Fruit fly (Drosophila melanogaster): Measurements from ENCODE around the gene CG1116.

The CG1116 gene

dm6 chr3R:5263311-5264250 lies 44.1 kb downstream of the CG1116 start (continued):
- TF ChIP-seq ssp (GFP tag; IDR thresholded peaks at IDR 0.05) (peak; percentile 65), trh (GFP tag; optimal IDR thresholded peaks at IDR 0.05) (peak; percentile 20), onecut (GFP tag; IDR thresholded peaks at IDR 0.05) (no peak; the same call in none of the 2 replicates), CG4707 (GFP tag; optimal IDR thresholded peaks at IDR 0.05) (peak; percentile 35), bab2 (GFP tag; optimal IDR thresholded peaks at IDR 0.05) (no peak), ham (GFP tag; IDR thresholded peaks at IDR 0.05) (no peak; the same call in 1 of the 2 replicates), CG2129 (GFP tag; IDR thresholded peaks at IDR 0.05; ENCODE audit: partially characterized antibody) (no peak), nerfin-2 (GFP tag; IDR thresholded peaks at IDR 0.05; ENCODE audit: partially characterized antibody) (no peak), Aef1 (GFP tag; IDR thresholded peaks at IDR 0.05) (peak; percentile 71; the same call in 2 of the 3 replicates), CG34422 (GFP tag; IDR thresholded peaks at IDR 0.05) (peak; percentile 70; the same call in 2 of the 3 replicates), CG12219 (GFP tag; optimal IDR thresholded peaks at IDR 0.05) (peak; percentile 41), fd3F (GFP tag; optimal IDR thresholded peaks at IDR 0.05) (peak; percentile 83), ATbp (GFP tag; optimal IDR thresholded peaks at IDR 0.05) (peak; percentile 66), CrebB (tag; optimal IDR thresholded peaks at IDR 0.05) (no peak), vvl (GFP tag; IDR thresholded peaks at IDR 0.05) (peak; percentile 75), br (optimal IDR thresholded peaks at IDR 0.05) (no peak), nau (GFP tag; optimal IDR thresholded peaks at IDR 0.05) (no peak), gem (tag; optimal IDR thresholded peaks at IDR 0.05) (peak; percentile 94), CG32532 (GFP tag; IDR thresholded peaks at IDR 0.05) (peak; percentile 72; the same call in 1 of the 2 replicates), kah (GFP tag; optimal IDR thresholded peaks at IDR 0.05) (peak; percentile 74), CG1832 (GFP tag; optimal IDR thresholded peaks at IDR 0.05) (no peak), unc-4 (GFP tag; IDR thresholded peaks at IDR 0.05; ENCODE audit: partially characterized antibody) (no peak), CG17802 (tag; optimal IDR thresholded peaks at IDR 0.05) (peak; percentile 44), NC2α (GFP tag; optimal IDR thresholded peaks at IDR 0.05) (no peak), tin (GFP tag; optimal IDR thresholded peaks at IDR 0.05) (peak; percentile 82), lbe (GFP tag; optimal IDR thresholded peaks at IDR 0.05) (no peak), Atf3 (GFP tag; optimal IDR thresholded peaks at IDR 0.05) (peak; percentile 52), CG8924 (tag; optimal IDR thresholded peaks at IDR 0.05) (peak; percentile 94), CG16863 (GFP tag; optimal IDR thresholded peaks at IDR 0.05) (no peak), CG6765 (GFP tag; optimal IDR thresholded peaks at IDR 0.05) (peak; percentile 81), crp (GFP tag; optimal IDR thresholded peaks at IDR 0.05) (peak in 1 of 2 experiments; percentile 25), otp (GFP tag; IDR thresholded peaks at IDR 0.05) (no peak; the same call in 2 of the 3 replicates), CG12744 (GFP tag; optimal IDR thresholded peaks at IDR 0.05) (no peak), fu2 (GFP tag; optimal IDR thresholded peaks at IDR 0.05) (no peak), mirr (GFP tag; optimal IDR thresholded peaks at IDR 0.05) (peak; percentile 69), CG3838 (GFP tag; optimal IDR thresholded peaks at IDR 0.05) (no peak), CG8290 (GFP tag; optimal IDR thresholded peaks at IDR 0.05) (peak; percentile 16), CG8290 (tag; optimal IDR thresholded peaks at IDR 0.05) (peak in 1 of 2 experiments; percentile 61), ash1 (GFP tag; optimal IDR thresholded peaks at IDR 0.05) (no peak), unpg (GFP tag; optimal IDR thresholded peaks at IDR 0.05) (peak; percentile 83), CG3847 (GFP tag; IDR thresholded peaks at IDR 0.05) (peak; percentile 82), CG9797 (GFP tag; optimal IDR thresholded peaks at IDR 0.05) (no peak), CG1233 (GFP tag; optimal IDR thresholded peaks at IDR 0.05) (peak; percentile 90), Ets65A (GFP tag) (peak; percentile 64), ase (GFP tag; IDR thresholded peaks at IDR 0.05) (peak; percentile 68; the same call in 2 of the 3 replicates), CG18476 (GFP tag; optimal IDR thresholded peaks at IDR 0.05) (peak; percentile 47), Stat92E (GFP tag; optimal IDR thresholded peaks at IDR 0.05) (no peak), prd (optimal IDR thresholded peaks at IDR 0.05) (no peak), prd (GFP tag; IDR thresholded peaks at IDR 0.05) (peak; percentile 82)
